3 fruit fly cellular contexts compared by ENCODE assay signal in genomic region chr3R:5097866-5098484, dm6.
TF ChIP-seq lines count a peak whose summit lies in the region.

No protein-coding gene starts in this region.

- TF ChIP-seq CTCF in whole organism, embryonic (GFP tag; optimal IDR thresholded peaks at IDR 0.05; lab: Kevin White, UChicago), result no peak

TF ChIP-seq in whole organism, embryonic, 481 proteins besides CTCF, POLR2A, EP300 and RAD21 (continues in another document):
- TF ChIP-seq CG14441 (GFP tag; IDR thresholded peaks at IDR 0.05; lab: Robert Waterston, UW) (no peak), en (GFP tag; optimal IDR thresholded peaks at IDR 0.05; lab: Kevin White, UChicago) (no peak), NfI (GFP tag; optimal IDR thresholded peaks at IDR 0.05; lab: Kevin White, UChicago) (no peak), toy (GFP tag; IDR thresholded peaks at IDR 0.05; lab: Robert Waterston, UW) (no peak), sens (GFP tag; lab: Kevin White, UChicago) (peak; percentile 85), HmgD (GFP tag; optimal IDR thresholded peaks at IDR 0.05; lab: Kevin White, UChicago) (no peak), schlank (tag; optimal IDR thresholded peaks at IDR 0.05; lab: Kevin White, UChicago) (no peak), CG1233 (GFP tag; optimal IDR thresholded peaks at IDR 0.05; lab: Kevin White, UChicago) (no peak), nau (GFP tag; optimal IDR thresholded peaks at IDR 0.05; lab: Kevin White, UChicago) (no peak), sc (optimal IDR thresholded peaks at IDR 0.05; lab: Kevin White, UChicago) (no peak), sc (GFP tag; optimal IDR thresholded peaks at IDR 0.05; lab: Kevin White, UChicago) (no peak), inv (GFP tag; IDR thresholded peaks at IDR 0.05; lab: Robert Waterston, UW; ENCODE audit: partially characterized antibody) (no peak), CG11398 (GFP tag; optimal IDR thresholded peaks at IDR 0.05; lab: Kevin White, UChicago) (no peak), Myb (GFP tag; optimal IDR thresholded peaks at IDR 0.05; lab: Kevin White, UChicago) (no peak), pita (GFP tag; optimal IDR thresholded peaks at IDR 0.05; lab: Kevin White, UChicago) (no peak), CG10431 (GFP tag; optimal IDR thresholded peaks at IDR 0.05; lab: Kevin White, UChicago) (no peak), pnt (GFP tag; optimal IDR thresholded peaks at IDR 0.05; lab: Kevin White, UChicago) (no peak), HLH4C (GFP tag; IDR thresholded peaks at IDR 0.05; lab: Robert Waterston, UW; ENCODE audit: partially characterized antibody) (no peak), ac (GFP tag; optimal IDR thresholded peaks at IDR 0.05; lab: Kevin White, UChicago) (no peak), Bteb2 (GFP tag; optimal IDR thresholded peaks at IDR 0.05; lab: Kevin White, UChicago) (no peak), CG8388 (GFP tag; optimal IDR thresholded peaks at IDR 0.05; lab: Kevin White, UChicago) (no peak), Dfd (GFP tag; optimal IDR thresholded peaks at IDR 0.05; lab: Kevin White, UChicago) (no peak), ato (GFP tag; IDR thresholded peaks at IDR 0.05; lab: Robert Waterston, UW; ENCODE audit: partially characterized antibody) (no peak), gcm (GFP tag; optimal IDR thresholded peaks at IDR 0.05; lab: Kevin White, UChicago) (peak; percentile 88), CG12769 (tag; optimal IDR thresholded peaks at IDR 0.05; lab: Kevin White, UChicago) (peak; percentile 16), Ets65A (GFP tag; lab: Kevin White, UChicago) (peak; percentile 33), CrebB (tag; optimal IDR thresholded peaks at IDR 0.05; lab: Kevin White, UChicago) (no peak), CG9817 (tag; optimal IDR thresholded peaks at IDR 0.05; lab: Kevin White, UChicago) (no peak), tx (GFP tag; optimal IDR thresholded peaks at IDR 0.05; lab: Kevin White, UChicago) (no peak), ham (GFP tag; IDR thresholded peaks at IDR 0.05; lab: Robert Waterston, UW) (no peak), NK7.1 (GFP tag; optimal IDR thresholded peaks at IDR 0.05; lab: Kevin White, UChicago) (no peak), Hr39 (optimal IDR thresholded peaks at IDR 0.05; lab: Kevin White, UChicago) (no peak), CG10565 (GFP tag; optimal IDR thresholded peaks at IDR 0.05; lab: Kevin White, UChicago) (no peak)

TF ChIP-seq in whole organism, prepupa, 60 proteins besides CTCF, POLR2A, EP300 and RAD21:
- TF ChIP-seq vri (GFP tag; optimal IDR thresholded peaks at IDR 0.05; lab: Kevin White, UChicago) (no peak), net (GFP tag; optimal IDR thresholded peaks at IDR 0.05; lab: Kevin White, UChicago) (no peak), CG10631 (GFP tag; optimal IDR thresholded peaks at IDR 0.05; lab: Kevin White, UChicago) (no peak), pdm3 (GFP tag; optimal IDR thresholded peaks at IDR 0.05; lab: Kevin White, UChicago) (peak; percentile 26), CG11294 (GFP tag; IDR thresholded peaks at IDR 0.05; lab: Robert Waterston, UW) (no peak), Eip75B (GFP tag; optimal IDR thresholded peaks at IDR 0.05; lab: Kevin White, UChicago) (peak; percentile 16), CG11902 (GFP tag; optimal IDR thresholded peaks at IDR 0.05; lab: Kevin White, UChicago) (no peak), Ets96B (tag; optimal IDR thresholded peaks at IDR 0.05; lab: Kevin White, UChicago) (peak; percentile 7), CG6276 (GFP tag; optimal IDR thresholded peaks at IDR 0.05; lab: Kevin White, UChicago) (no peak), CG31627 (GFP tag; optimal IDR thresholded peaks at IDR 0.05; lab: Kevin White, UChicago) (no peak), Sox14 (GFP tag; optimal IDR thresholded peaks at IDR 0.05; lab: Kevin White, UChicago) (no peak), achi (GFP tag; optimal IDR thresholded peaks at IDR 0.05; lab: Kevin White, UChicago) (no peak), CG6792 (GFP tag; optimal IDR thresholded peaks at IDR 0.05; lab: Kevin White, UChicago) (no peak), svp (GFP tag; lab: Kevin White, UChicago) (peak; percentile 65), CG1621 (tag; optimal IDR thresholded peaks at IDR 0.05; lab: Kevin White, UChicago) (no peak), Lpt (GFP tag; optimal IDR thresholded peaks at IDR 0.05; lab: Kevin White, UChicago) (no peak), ss (GFP tag; optimal IDR thresholded peaks at IDR 0.05; lab: Kevin White, UChicago) (no peak), Eip78C (GFP tag; lab: Kevin White, UChicago) (peak; percentile 59), Blimp-1 (GFP tag; optimal IDR thresholded peaks at IDR 0.05; lab: Kevin White, UChicago) (no peak), CG16779 (tag; optimal IDR thresholded peaks at IDR 0.05; lab: Kevin White, UChicago) (no peak), Hr38 (GFP tag; optimal IDR thresholded peaks at IDR 0.05; lab: Kevin White, UChicago) (no peak), fd59A (GFP tag; optimal IDR thresholded peaks at IDR 0.05; lab: Kevin White, UChicago) (no peak), CG6808 (GFP tag; optimal IDR thresholded peaks at IDR 0.05; lab: Kevin White, UChicago) (no peak), CG3032 (tag; optimal IDR thresholded peaks at IDR 0.05; lab: Kevin White, UChicago) (no peak)

TF ChIP-seq in whole organism, pupa, 21 proteins besides CTCF, POLR2A, EP300 and RAD21:
- TF ChIP-seq CG10348 (GFP tag; IDR thresholded peaks at IDR 0.05; lab: Robert Waterston, UW) (no peak), CG17806 (tag; optimal IDR thresholded peaks at IDR 0.05; lab: Kevin White, UChicago) (peak; percentile 4), CG14655 (GFP tag; optimal IDR thresholded peaks at IDR 0.05; lab: Kevin White, UChicago) (peak; percentile 1)
TF ChIP-seq in whole organism, pupa: peak in this region for 2.
